Worm (Caenorhabditis elegans) whole organism, young adult: ENCODE data around the gene C27D9.1.

Source experiments
- B0019.2 ChIP-seq: fragments of 200-800 bp; sonication (Bioruptor generic); conservative IDR thresholded peaks from 2 replicates; pipeline ENCODE4 v1.3.6; 2022; ENCODE audit warnings: missing genetic modification reagents, missing genetic modification characterization, missing compliant biosample characterization
- B0261.1 ChIP-seq: sonication (generic microtip); optimal IDR thresholded peaks from 2 replicates; lab custom pipeline; 2016; ENCODE audit warnings: mild to moderate bottlenecking, missing genetic modification characterization, moderate library complexity, missing compliant biosample characterization
- F37B4.10 ChIP-seq: fragments of 200-800 bp; sonication (Bioruptor generic); IDR thresholded peaks from 2 replicates; pipeline ENCODE4 v1.3.6; 2022; ENCODE audit warnings: missing genetic modification characterization, missing compliant biosample characterization
- F49E8.2 ChIP-seq: sonication (generic microtip); optimal IDR thresholded peaks from 3 replicates; lab custom pipeline; 2017; ENCODE audit warnings: missing genetic modification characterization, mild to moderate bottlenecking, missing compliant biosample characterization, antibody characterized with exemption, moderate library complexity; ENCODE audit not compliant: insufficient read depth
- F52B5.7 ChIP-seq: sonication (generic microtip); optimal IDR thresholded peaks from 2 replicates; lab custom pipeline; 2016; ENCODE audit warnings: mild to moderate bottlenecking, missing genetic modification characterization, missing compliant biosample characterization
- F57C9.4 ChIP-seq: sonication (generic microtip); optimal IDR thresholded peaks from 2 replicates; lab custom pipeline; 2017; ENCODE audit warnings: mild to moderate bottlenecking, missing genetic modification characterization, missing compliant biosample characterization
- K11D2.4 ChIP-seq: fragments of 200-800 bp; sonication (Bioruptor generic); IDR thresholded peaks from 2 replicates; pipeline ENCODE4 v1.3.6; 2022; ENCODE audit warnings: missing genetic modification reagents, missing genetic modification characterization, missing compliant biosample characterization
- T07F8.4 ChIP-seq: sonication (generic microtip); optimal IDR thresholded peaks from 2 replicates; lab custom pipeline; 2016; ENCODE audit warnings: mild to moderate bottlenecking, missing genetic modification characterization, moderate library complexity, missing compliant biosample characterization
- Y79H2A.3 ChIP-seq: fragments of 200-800 bp; sonication (Bioruptor generic); conservative IDR thresholded peaks from 2 replicates; pipeline ENCODE4 v1.3.6; 2022; ENCODE audit warnings: missing genetic modification reagents, missing genetic modification characterization, missing compliant biosample characterization
- aptf-2 ChIP-seq: fragments of 200-800 bp; sonication (Bioruptor generic); conservative IDR thresholded peaks from 2 replicates; pipeline ENCODE4 v1.3.6; 2022; ENCODE audit warnings: missing genetic modification reagents, missing genetic modification characterization, missing compliant biosample characterization
- aptf-3 ChIP-seq: fragments of 200-800 bp; sonication (Bioruptor generic); IDR thresholded peaks from 2 replicates; pipeline ENCODE4 v1.3.6; 2022; ENCODE audit warnings: missing genetic modification characterization, missing compliant biosample characterization
- atf-7 ChIP-seq: sonication (generic microtip); optimal IDR thresholded peaks from 2 replicates; lab custom pipeline; 2017; ENCODE audit warnings: mild to moderate bottlenecking, missing genetic modification characterization, missing compliant biosample characterization
- attf-6 ChIP-seq: fragments of 200-800 bp; sonication (Bioruptor generic); IDR thresholded peaks from 2 replicates; pipeline ENCODE4 v1.3.6; 2022; ENCODE audit warnings: missing genetic modification reagents, missing genetic modification characterization, missing compliant biosample characterization
- cebp-1 ChIP-seq, 2 experiments: fragments of 200-800 bp in 1 of 2; sonication (Bioruptor generic) in 1 of 2; sonication (generic microtip) in 1 of 2; IDR thresholded peaks in 1 of 2; optimal IDR thresholded peaks in 1 of 2; 2 replicates each; pipeline versions ENCODE4 v1.3.6 to Lab custom; 2017 to 2022; ENCODE audit warnings: missing compliant biosample characterization in 2 of 2, missing genetic modification characterization in 2 of 2, mild to moderate bottlenecking in 1 of 2, missing genetic modification reagents in 1 of 2, moderate library complexity in 1 of 2
- ceh-100 ChIP-seq: fragments of 200-800 bp; sonication (Bioruptor generic); IDR thresholded peaks from 2 replicates; pipeline ENCODE4 v1.3.6; 2022; ENCODE audit warnings: missing genetic modification reagents, missing genetic modification characterization, missing compliant biosample characterization
- ceh-40 ChIP-seq: fragments of 200-800 bp; sonication (Bioruptor generic); IDR thresholded peaks from 2 replicates; pipeline ENCODE4 v1.3.6; 2022; ENCODE audit warnings: missing genetic modification characterization, missing compliant biosample characterization
- dox-1 ChIP-seq: fragments of 200-800 bp; sonication (Bioruptor generic); IDR thresholded peaks from 2 replicates; pipeline ENCODE4 v1.3.6; 2022; ENCODE audit warnings: missing genetic modification reagents, missing genetic modification characterization, missing compliant biosample characterization
- egl-18 ChIP-seq: fragments of 200-800 bp; sonication (Bioruptor generic); IDR thresholded peaks from 2 replicates; pipeline ENCODE4 v1.3.6; 2022; ENCODE audit warnings: missing genetic modification reagents, missing genetic modification characterization, missing compliant biosample characterization
- ekl-4 ChIP-seq: fragments of 200-800 bp; sonication (Bioruptor generic); IDR thresholded peaks from 2 replicates; pipeline ENCODE4 v1.3.6; 2022; ENCODE audit warnings: missing genetic modification reagents, missing genetic modification characterization, missing compliant biosample characterization
- ets-4 ChIP-seq: fragments of 200-800 bp; sonication (Bioruptor generic); optimal IDR thresholded peaks from 2 replicates; lab custom pipeline; 2018; ENCODE audit warnings: mild to moderate bottlenecking, missing genetic modification characterization, missing compliant biosample characterization
- hlh-12 ChIP-seq: sonication (generic microtip); optimal IDR thresholded peaks from 2 replicates; lab custom pipeline; 2016; ENCODE audit warnings: missing genetic modification characterization, missing compliant biosample characterization
- hlh-26 ChIP-seq: fragments of 200-800 bp; sonication (Bioruptor generic); conservative IDR thresholded peaks from 2 replicates; pipeline ENCODE4 v1.3.6; 2022; ENCODE audit warnings: missing genetic modification reagents, missing genetic modification characterization, missing compliant biosample characterization
- hsf-1 ChIP-seq: fragments of 200-800 bp; sonication (Bioruptor generic); IDR thresholded peaks from 2 replicates; pipeline ENCODE4 v1.3.6; 2022; ENCODE audit warnings: missing genetic modification reagents, missing genetic modification characterization, missing compliant biosample characterization
- lin-40 ChIP-seq: sonication (generic microtip); optimal IDR thresholded peaks from 2 replicates; lab custom pipeline; 2016; ENCODE audit warnings: missing genetic modification characterization, mild to moderate bottlenecking, missing compliant biosample characterization, missing genotype, missing genetic modification reagents
- lin-54 ChIP-seq: fragments of 200-800 bp; sonication (Bioruptor generic); optimal IDR thresholded peaks from 2 replicates; lab custom pipeline; 2018; ENCODE audit warnings: mild to moderate bottlenecking, missing genetic modification characterization, missing compliant biosample characterization
- lsl-1 ChIP-seq: fragments of 200-800 bp; sonication (Bioruptor generic); optimal IDR thresholded peaks from 2 replicates; lab custom pipeline; 2018; ENCODE audit warnings: mild to moderate bottlenecking, missing genetic modification characterization, moderate library complexity, missing compliant biosample characterization
- madf-10 ChIP-seq: sonication (generic microtip); optimal IDR thresholded peaks from 2 replicates; lab custom pipeline; 2016; ENCODE audit warnings: mild to moderate bottlenecking, missing genetic modification characterization, missing compliant biosample characterization
- nhr-120 ChIP-seq: fragments of 200-800 bp; sonication (Bioruptor generic); IDR thresholded peaks from 2 replicates; pipeline ENCODE4 v1.3.6; 2022; ENCODE audit warnings: missing genetic modification characterization, missing compliant biosample characterization
- nhr-90 ChIP-seq: sonication (generic microtip); optimal IDR thresholded peaks from 2 replicates; lab custom pipeline; 2016; ENCODE audit warnings: missing genotype, mild to moderate bottlenecking, missing genetic modification characterization, missing compliant biosample characterization
- pbrm-1 ChIP-seq: fragments of 200-800 bp; sonication (Bioruptor generic); IDR thresholded peaks from 2 replicates; pipeline ENCODE4 v1.3.6; 2022; ENCODE audit warnings: missing genetic modification reagents, missing genetic modification characterization, missing compliant biosample characterization
- rec-8 ChIP-seq, 2 experiments: sonication (generic microtip); optimal IDR thresholded peaks; 2 replicates each; lab custom pipeline; 2016; ENCODE audit warnings: mild to moderate bottlenecking in 2 of 2, missing genetic modification characterization in 2 of 2, missing genetic modification reagents in 2 of 2, missing genotype in 2 of 2, missing biosample characterization in 1 of 2, missing compliant biosample characterization in 1 of 2, moderate library complexity in 1 of 2
- snpc-1.3 ChIP-seq: sonication (generic microtip); optimal IDR thresholded peaks from 2 replicates; lab custom pipeline; 2017; ENCODE audit warnings: missing genetic modification characterization, mild to moderate bottlenecking, missing compliant biosample characterization, antibody characterized with exemption, moderate library complexity, missing genotype, missing genetic modification reagents; ENCODE audit not compliant: insufficient read depth
- unc-130 ChIP-seq: sonication (generic microtip); optimal IDR thresholded peaks from 2 replicates; lab custom pipeline; 2016; ENCODE audit warnings: missing genetic modification reagents, missing genetic modification characterization, missing compliant biosample characterization
- unc-62 ChIP-seq: fragments of 150-350 bp; optimal IDR thresholded peaks from 2 replicates; lab custom pipeline; 2014; ENCODE audit warnings: missing biosample characterization, missing genetic modification reagents, missing genetic modification characterization
- xnd-1 ChIP-seq: sonication (generic microtip); optimal IDR thresholded peaks from 2 replicates; lab custom pipeline; 2016; ENCODE audit warnings: missing genotype, missing genetic modification reagents, missing genetic modification characterization, missing compliant biosample characterization
- ztf-18 ChIP-seq: sonication (generic microtip); optimal IDR thresholded peaks from 2 replicates; lab custom pipeline; 2016; ENCODE audit warnings: missing genotype, mild to moderate bottlenecking, missing genetic modification characterization, missing compliant biosample characterization
- ztf-6 ChIP-seq: fragments of 200-800 bp; sonication (Bioruptor generic); IDR thresholded peaks from 2 replicates; pipeline ENCODE4 v1.3.6; 2022; ENCODE audit warnings: missing genetic modification reagents, missing genetic modification characterization, missing compliant biosample characterization

C27D9.1 gene

ce11 chrII:4771282-4771681 is 18.1 kb downstream of the C27D9.1 start, which contains the start of gene F26G1.5:
F26G1.5 (minus strand) TSS chrII:4771382.
- TF ChIP-seq B0019.2 (GFP tag; lab: Robert Waterston, UW) (no peak), ets-4 (no peak), aptf-3 (GFP tag; lab: Robert Waterston, UW) (no peak), egl-18 (no peak), ztf-6 (GFP tag; lab: Robert Waterston, UW) (no peak), ekl-4 (GFP tag; lab: Robert Waterston, UW) (no peak), attf-6 (no peak), rec-8 (tag; optimal IDR thresholded peaks at IDR 0.05; lab: Kevin White, UChicago) (no peak), unc-130 (GFP tag; lab: Kevin White, UChicago) (no peak), atf-7 (no peak), B0261.1 (tag; lab: Kevin White, UChicago) (no peak), cebp-1 (GFP tag; IDR thresholded peaks at IDR 0.05; lab: Robert Waterston, UW) (no peak), cebp-1 (tag; optimal IDR thresholded peaks at IDR 0.05; lab: Kevin White, UChicago) (no peak), dox-1 (no peak), unc-62 (GFP tag; lab: Kevin White, UChicago) (no peak), lin-54 (GFP tag; lab: Kevin White, UChicago) (no peak)
- TF ChIP-seq, all 124 proteins: peak for 0

- no peak for TF ChIP-seq madf-10 (tag; lab: Kevin White, UChicago)
- TF ChIP-seq dox-1 = no peak
- TF ChIP-seq hlh-12 = no peak
- no peak for TF ChIP-seq ceh-100 (GFP tag; lab: Robert Waterston, UW)
- TF ChIP-seq hsf-1 (GFP tag; lab: Robert Waterston, UW) = no peak
- no peak for TF ChIP-seq nhr-90
- TF ChIP-seq F52B5.7 (tag; lab: Kevin White, UChicago) = no peak
- no peak for TF ChIP-seq hlh-26 (GFP tag; lab: Robert Waterston, UW)
Measured at ce11 chrII:4772441-4772840, 19.2 kb downstream of the C27D9.1 start.

ce11 chrII:4773891-4774432 is 20.7 kb downstream of the C27D9.1 start, which contains the start of the genes F26G1.9 and F26G1.10:
F26G1.9 (minus strand) TSS chrII:4773991.
F26G1.10 (plus strand) TSS chrII:4774382.
- TF ChIP-seq lsl-1 (no peak), snpc-1.3 (no peak), xnd-1 (tag; lab: Kevin White, UChicago) (no peak), F57C9.4 (tag; lab: Kevin White, UChicago) (no peak), hlh-26 (GFP tag; lab: Robert Waterston, UW) (no peak), nhr-120 (no peak), Y79H2A.3 (no peak), egl-18 (no peak), madf-10 (tag; lab: Kevin White, UChicago) (no peak), K11D2.4 (GFP tag; lab: Robert Waterston, UW) (no peak), ceh-40 (no peak), F37B4.10 (GFP tag; lab: Robert Waterston, UW) (no peak), pbrm-1 (GFP tag; lab: Robert Waterston, UW) (no peak), F49E8.2 (tag; lab: Kevin White, UChicago) (no peak), ztf-18 (no peak)

- TF ChIP-seq lin-40 (tag; lab: Kevin White, UChicago) = no peak
- TF ChIP-seq aptf-2 (GFP tag; lab: Robert Waterston, UW) = no peak
- TF ChIP-seq T07F8.4 = no peak
Measured at ce11 chrII:4775802-4776201, 22.6 kb downstream of the C27D9.1 start.
